Worm (Caenorhabditis elegans) whole organism, L2 larva: ENCODE data around the gene W04G3.12.

Experiments used
- C34F6.9 ChIP-seq: fragments of 150-350 bp; optimal IDR thresholded peaks from 2 replicates; lab custom pipeline; 2014; ENCODE audit warnings: missing biosample characterization, missing genetic modification characterization
- F13H6.1 ChIP-seq: sonication (generic microtip); optimal IDR thresholded peaks from 2 replicates; lab custom pipeline; 2016; ENCODE audit warnings: missing genetic modification characterization, missing compliant biosample characterization
- R02D3.7 ChIP-seq: fragments of 150-350 bp; optimal IDR thresholded peaks from 2 replicates; lab custom pipeline; 2014; ENCODE audit warnings: missing biosample characterization, missing genetic modification characterization
- Y55F3AM.14 ChIP-seq: fragments of 200-800 bp; sonication (Bioruptor generic); optimal IDR thresholded peaks from 2 replicates; lab custom pipeline; 2018; ENCODE audit warnings: mild to moderate bottlenecking, missing genetic modification characterization, missing compliant biosample characterization
- ZK546.5 ChIP-seq: sonication (generic microtip); optimal IDR thresholded peaks from 2 replicates; lab custom pipeline; 2017; ENCODE audit warnings: missing biosample characterization, missing genetic modification characterization
- alr-1 ChIP-seq: fragments of 150-350 bp; optimal IDR thresholded peaks from 2 replicates; lab custom pipeline; 2014; ENCODE audit warnings: missing biosample characterization, missing genetic modification characterization
- aly-2 ChIP-seq: fragments of 150-350 bp; optimal IDR thresholded peaks from 2 replicates; lab custom pipeline; 2014; ENCODE audit warnings: missing biosample characterization, missing genetic modification characterization
- ama-1 ChIP-seq: fragments of 150-350 bp; optimal IDR thresholded peaks from 2 replicates; lab custom pipeline; 2018; ENCODE audit warnings: inconsistent platforms
- blmp-1 ChIP-seq: sonication (generic microtip); optimal IDR thresholded peaks from 2 replicates; lab custom pipeline; 2017; ENCODE audit warnings: missing genetic modification characterization, mild to moderate bottlenecking, missing compliant biosample characterization, antibody characterized with exemption, moderate library complexity; ENCODE audit not compliant: insufficient read depth
- ceh-16 ChIP-seq: fragments of 150-350 bp; optimal IDR thresholded peaks from 2 replicates; lab custom pipeline; 2014; ENCODE audit warnings: missing biosample characterization, missing genetic modification characterization
- ceh-82 ChIP-seq: fragments of 150-350 bp; optimal IDR thresholded peaks from 2 replicates; lab custom pipeline; 2014; ENCODE audit warnings: missing biosample characterization, missing genetic modification characterization
- crh-2 ChIP-seq: sonication (generic microtip); optimal IDR thresholded peaks from 2 replicates; lab custom pipeline; 2017; ENCODE audit warnings: missing biosample characterization, missing genetic modification characterization
- dmd-4 ChIP-seq: sonication (generic microtip); optimal IDR thresholded peaks from 2 replicates; lab custom pipeline; 2017; ENCODE audit warnings: missing biosample characterization, missing genetic modification characterization
- egl-27 ChIP-seq: sonication (generic microtip); optimal IDR thresholded peaks from 3 replicates; lab custom pipeline; 2017; ENCODE audit warnings: missing biosample characterization, missing genetic modification reagents, missing genetic modification characterization
- elt-1 ChIP-seq: fragments of 150-350 bp; optimal IDR thresholded peaks from 2 replicates; lab custom pipeline; 2014; ENCODE audit warnings: missing biosample characterization, missing genetic modification characterization
- elt-3 ChIP-seq: sonication (generic microtip); optimal IDR thresholded peaks from 2 replicates; lab custom pipeline; 2017; ENCODE audit warnings: missing biosample characterization, missing genetic modification characterization
- fos-1 ChIP-seq: fragments of 150-350 bp; optimal IDR thresholded peaks from 2 replicates; lab custom pipeline; 2014; ENCODE audit warnings: missing biosample characterization, missing genetic modification characterization
- gmeb-1 ChIP-seq: fragments of 150-350 bp; optimal IDR thresholded peaks from 2 replicates; lab custom pipeline; 2014; ENCODE audit warnings: missing biosample characterization, missing genetic modification characterization
- lin-11 ChIP-seq: fragments of 150-350 bp; sonication (generic microtip); optimal IDR thresholded peaks from 2 replicates; lab custom pipeline; 2014; ENCODE audit warnings: missing biosample characterization, missing genetic modification characterization, inconsistent platforms, mixed read lengths
- lin-13 ChIP-seq: fragments of 150-350 bp; optimal IDR thresholded peaks from 2 replicates; lab custom pipeline; 2014; ENCODE audit warnings: missing biosample characterization, missing genetic modification reagents, missing genetic modification characterization
- lin-39 ChIP-seq: fragments of 150-350 bp; optimal IDR thresholded peaks from 2 replicates; lab custom pipeline; 2014; ENCODE audit warnings: missing biosample characterization, missing genetic modification reagents, missing genetic modification characterization
- lsy-2 ChIP-seq, 2 experiments: fragments of 150-350 bp in 1 of 2; sonication (generic microtip) in 1 of 2; optimal IDR thresholded peaks; 2 replicates each; lab custom pipeline; 2014 to 2017; ENCODE audit warnings: missing biosample characterization in 2 of 2, missing genetic modification characterization in 2 of 2
- mab-5 ChIP-seq: fragments of 150-350 bp; optimal IDR thresholded peaks from 2 replicates; lab custom pipeline; 2014; ENCODE audit warnings: missing biosample characterization, missing genetic modification characterization
- mdl-1 ChIP-seq, 2 experiments: fragments of 150-350 bp in 1 of 2; sonication (generic microtip) in 1 of 2; optimal IDR thresholded peaks; 2 replicates each; lab custom pipeline; 2017; ENCODE audit warnings: missing biosample characterization in 2 of 2, missing genetic modification characterization in 2 of 2
- nhr-11 ChIP-seq: fragments of 150-350 bp; optimal IDR thresholded peaks from 2 replicates; lab custom pipeline; 2014; ENCODE audit warnings: missing biosample characterization, missing genetic modification characterization
- nhr-129 ChIP-seq: fragments of 150-350 bp; optimal IDR thresholded peaks from 2 replicates; lab custom pipeline; 2014; ENCODE audit warnings: missing biosample characterization, missing genetic modification characterization
- nhr-21 ChIP-seq: fragments of 150-350 bp; optimal IDR thresholded peaks from 2 replicates; lab custom pipeline; 2014; ENCODE audit warnings: missing biosample characterization, missing genetic modification characterization
- nhr-237 ChIP-seq: fragments of 150-350 bp; optimal IDR thresholded peaks from 2 replicates; lab custom pipeline; 2014; ENCODE audit warnings: missing biosample characterization, missing genetic modification characterization
- nhr-25 ChIP-seq: fragments of 150-350 bp; sonication (generic microtip); optimal IDR thresholded peaks from 3 replicates; lab custom pipeline; 2014; ENCODE audit warnings: missing biosample characterization, missing genetic modification characterization
- nhr-6 ChIP-seq: fragments of 150-350 bp; optimal IDR thresholded peaks from 2 replicates; lab custom pipeline; 2014; ENCODE audit warnings: missing biosample characterization, missing genetic modification characterization
- nhr-77 ChIP-seq: fragments of 150-350 bp; optimal IDR thresholded peaks from 2 replicates; lab custom pipeline; 2014; ENCODE audit warnings: missing biosample characterization, missing genetic modification characterization
- sem-4 ChIP-seq: fragments of 150-350 bp; optimal IDR thresholded peaks from 2 replicates; lab custom pipeline; 2014; ENCODE audit warnings: missing biosample characterization, missing genetic modification reagents, missing genetic modification characterization
- skn-1 ChIP-seq: sonication (generic microtip); optimal IDR thresholded peaks from 2 replicates; lab custom pipeline; 2017; ENCODE audit warnings: missing biosample characterization, missing genetic modification characterization
- sma-3 ChIP-seq: sonication (generic microtip); optimal IDR thresholded peaks from 2 replicates; lab custom pipeline; 2016; ENCODE audit warnings: missing genetic modification reagents, missing genetic modification characterization, missing compliant biosample characterization
- sma-9 ChIP-seq, 2 experiments: fragments of 150-350 bp in 1 of 2; sonication (generic microtip) in 1 of 2; optimal IDR thresholded peaks; 2 replicates each; lab custom pipeline; 2014 to 2016; ENCODE audit warnings: missing genetic modification characterization in 2 of 2, mild to moderate bottlenecking in 1 of 2, missing biosample characterization in 1 of 2, missing compliant biosample characterization in 1 of 2, missing genetic modification reagents in 1 of 2, moderate library complexity in 1 of 2
- snpc-4 ChIP-seq: fragments of 150-350 bp; optimal IDR thresholded peaks from 2 replicates; lab custom pipeline; 2014; ENCODE audit warnings: missing biosample characterization, missing genetic modification characterization
- unc-39 ChIP-seq: fragments of 150-350 bp; optimal IDR thresholded peaks from 2 replicates; lab custom pipeline; 2014; ENCODE audit warnings: missing biosample characterization, missing genetic modification characterization
- unc-55 ChIP-seq: fragments of 150-350 bp; sonication (generic microtip); optimal IDR thresholded peaks from 3 replicates; lab custom pipeline; 2014; ENCODE audit warnings: missing biosample characterization, missing genetic modification reagents, missing genetic modification characterization
- zag-1 ChIP-seq: fragments of 150-350 bp; optimal IDR thresholded peaks from 2 replicates; lab custom pipeline; 2014; ENCODE audit warnings: missing biosample characterization, missing genetic modification characterization
- ztf-1 ChIP-seq: fragments of 200-800 bp; sonication (Bioruptor generic); conservative IDR thresholded peaks from 2 replicates; pipeline ENCODE4 v1.3.6; 2022; ENCODE audit warnings: missing genetic modification characterization, missing compliant biosample characterization
- ztf-11 ChIP-seq: sonication (generic microtip); optimal IDR thresholded peaks from 2 replicates; lab custom pipeline; 2017; ENCODE audit warnings: missing biosample characterization, missing genetic modification characterization
- ztf-4 ChIP-seq: fragments of 150-350 bp; optimal IDR thresholded peaks from 2 replicates; lab custom pipeline; 2014; ENCODE audit warnings: missing biosample characterization, missing genetic modification characterization

Gene W04G3.12

DNA sequence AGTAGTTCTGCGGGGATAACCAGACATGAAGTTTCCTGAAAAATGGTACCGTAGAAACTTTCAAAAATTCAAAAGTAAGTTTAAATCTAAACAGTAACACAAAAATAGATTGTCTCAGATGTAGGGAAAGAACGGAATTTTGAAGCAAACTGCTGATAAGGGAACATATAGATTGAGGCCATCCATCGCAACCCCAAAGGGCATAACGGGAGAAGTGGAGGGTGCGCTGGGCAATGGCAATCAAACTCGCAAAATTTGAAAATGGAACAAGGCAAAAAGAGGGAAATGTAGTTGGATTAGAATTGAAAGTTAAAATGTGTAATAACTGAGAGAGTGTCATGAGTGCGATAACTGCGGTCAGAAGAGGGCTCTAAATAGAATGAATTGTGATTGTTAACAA, 26.6 kb upstream of the W04G3.12 start:
- TF ChIP-seq sma-3 (GFP tag; lab: Kevin White, UChicago), result no peak
- no peak for TF ChIP-seq nhr-77 (tag; lab: Kevin White, UChicago)
- TF ChIP-seq F13H6.1, result no peak
- TF ChIP-seq gmeb-1 (tag; lab: Kevin White, UChicago), result no peak
- TF ChIP-seq lin-39 (tag; lab: Kevin White, UChicago), result no peak
- no peak for TF ChIP-seq alr-1 (tag; lab: Kevin White, UChicago)
- no peak for TF ChIP-seq nhr-129 (tag; lab: Kevin White, UChicago)
- no peak for TF ChIP-seq ceh-16 (tag; lab: Kevin White, UChicago)
- no peak for TF ChIP-seq crh-2 (tag; lab: Kevin White, UChicago)
- TF ChIP-seq nhr-21 (tag; lab: Kevin White, UChicago), result no peak
- TF ChIP-seq nhr-237, result no peak
- no peak for TF ChIP-seq lin-13 (GFP tag; lab: Kevin White, UChicago)
- no peak for TF ChIP-seq dmd-4 (tag; lab: Kevin White, UChicago)
- TF ChIP-seq skn-1 (tag; lab: Kevin White, UChicago), result no peak
- no peak for TF ChIP-seq nhr-6
- no peak for TF ChIP-seq mdl-1 (tag; optimal IDR thresholded peaks at IDR 0.05; lab: Kevin White, UChicago)
- TF ChIP-seq Y55F3AM.14, result no peak
- no peak for TF ChIP-seq unc-39 (tag; lab: Kevin White, UChicago)
- TF ChIP-seq ztf-1 (GFP tag; lab: Robert Waterston, UW), result no peak

ce11 chrX:11098086-11098485, 21.5 kb upstream of the W04G3.12 start, which contains the start of gene W02H3.3:
Gene W02H3.3, minus strand, starts transcription at chrX:11098186.
- no peak for TF ChIP-seq unc-39 (tag; lab: Kevin White, UChicago)
- no peak for TF ChIP-seq mab-5 (tag; lab: Kevin White, UChicago)
- TF ChIP-seq sem-4, result no peak
- no peak for TF ChIP-seq skn-1 (tag; lab: Kevin White, UChicago)
- no peak for TF ChIP-seq ztf-11 (tag; lab: Kevin White, UChicago)
- TF ChIP-seq ama-1 (lab: Kevin White, UChicago), result no peak
- TF ChIP-seq zag-1 (tag; lab: Kevin White, UChicago), result no peak
- no peak for TF ChIP-seq ztf-4 (tag; lab: Kevin White, UChicago)
- no peak for TF ChIP-seq ceh-82 (tag; lab: Kevin White, UChicago)
- TF ChIP-seq nhr-6, result no peak

ce11 chrX:11097343-11097742, 20.7 kb upstream of the W04G3.12 start:
- TF ChIP-seq nhr-21 (tag; lab: Kevin White, UChicago) (no peak), skn-1 (tag; lab: Kevin White, UChicago) (no peak), gmeb-1 (tag; lab: Kevin White, UChicago) (no peak), ztf-4 (tag; lab: Kevin White, UChicago) (no peak), unc-39 (tag; lab: Kevin White, UChicago) (no peak), elt-1 (tag; lab: Kevin White, UChicago) (no peak), lsy-2 (tag; optimal IDR thresholded peaks at IDR 0.05; lab: Kevin White, UChicago) (no peak)
- TF ChIP-seq, all 48 proteins: peak for 0

ce11 chrX:11095480-11095879, 18.9 kb upstream of the W04G3.12 start:
- TF ChIP-seq F13H6.1, result peak; percentile 72
- no peak for TF ChIP-seq aly-2
- TF ChIP-seq zag-1 (tag; lab: Kevin White, UChicago), result peak; percentile 60
- TF ChIP-seq mab-5 (tag; lab: Kevin White, UChicago), result peak; percentile 84
- TF ChIP-seq lin-13 (GFP tag; lab: Kevin White, UChicago), result peak; percentile 80
- no peak for TF ChIP-seq nhr-11 (tag; lab: Kevin White, UChicago)
- TF ChIP-seq elt-3 (tag; lab: Kevin White, UChicago), result no peak
- peak; percentile 86 for TF ChIP-seq unc-55
- no peak for TF ChIP-seq alr-1 (tag; lab: Kevin White, UChicago)
- TF ChIP-seq ceh-82 (tag; lab: Kevin White, UChicago), result peak; percentile 24
- no peak for TF ChIP-seq ZK546.5 (tag; lab: Kevin White, UChicago)
- TF ChIP-seq sma-9 (GFP tag; optimal IDR thresholded peaks at IDR 0.05; lab: Kevin White, UChicago), result peak; percentile 79
- TF ChIP-seq sma-9 (tag; optimal IDR thresholded peaks at IDR 0.05; lab: Kevin White, UChicago), result no peak
- peak in 1 of 2 experiments; percentile 86 for TF ChIP-seq mdl-1 (tag; optimal IDR thresholded peaks at IDR 0.05; lab: Kevin White, UChicago)
- TF ChIP-seq lsy-2 (tag; optimal IDR thresholded peaks at IDR 0.05; lab: Kevin White, UChicago), result peak in 1 of 2 experiments; percentile 76
- no peak for TF ChIP-seq ztf-1 (GFP tag; lab: Robert Waterston, UW)
- peak; percentile 60 for TF ChIP-seq C34F6.9
- TF ChIP-seq Y55F3AM.14, result peak; percentile 51
- peak; percentile 79 for TF ChIP-seq lin-11 (tag; lab: Kevin White, UChicago)
- TF ChIP-seq snpc-4 (tag; lab: Kevin White, UChicago), result no peak
- peak; percentile 59 for TF ChIP-seq blmp-1 (tag; lab: Kevin White, UChicago)
- peak; percentile 82 for TF ChIP-seq sma-3 (GFP tag; lab: Kevin White, UChicago)
- no peak for TF ChIP-seq ztf-11 (tag; lab: Kevin White, UChicago)
- no peak for TF ChIP-seq ceh-16 (tag; lab: Kevin White, UChicago)
- peak; percentile 21 for TF ChIP-seq gmeb-1 (tag; lab: Kevin White, UChicago)
- TF ChIP-seq unc-39 (tag; lab: Kevin White, UChicago), result peak; percentile 10
- peak; percentile 71 for TF ChIP-seq egl-27 (tag; lab: Kevin White, UChicago)
- no peak for TF ChIP-seq ztf-4 (tag; lab: Kevin White, UChicago)
- peak; percentile 60 for TF ChIP-seq nhr-6
- TF ChIP-seq nhr-129 (tag; lab: Kevin White, UChicago), result peak; percentile 85
- peak; percentile 79 for TF ChIP-seq crh-2 (tag; lab: Kevin White, UChicago)
- TF ChIP-seq elt-1 (tag; lab: Kevin White, UChicago), result no peak
- no peak for TF ChIP-seq R02D3.7 (tag; lab: Kevin White, UChicago)
- TF ChIP-seq nhr-237, result peak; percentile 34
- TF ChIP-seq nhr-25 (tag; lab: Kevin White, UChicago), result no peak
- TF ChIP-seq dmd-4 (tag; lab: Kevin White, UChicago), result peak; percentile 13
- peak; percentile 77 for TF ChIP-seq fos-1 (tag; lab: Kevin White, UChicago)
- TF ChIP-seq sem-4, result peak; percentile 58
